Fruit fly (Drosophila melanogaster): ENCODE measurements around the gene CG9393.

- peak in 1 of 2 experiments; percentile 78 for TF ChIP-seq foxo (GFP tag; optimal IDR thresholded peaks at IDR 0.05)
- peak; percentile 49 for TF ChIP-seq GATAd (GFP tag; optimal IDR thresholded peaks at IDR 0.05)
- TF ChIP-seq OdsH (GFP tag; optimal IDR thresholded peaks at IDR 0.05), result peak; percentile 66
- no peak for TF ChIP-seq Hnf4 (GFP tag; optimal IDR thresholded peaks at IDR 0.05)
- peak; percentile 90 for TF ChIP-seq woc (GFP tag; optimal IDR thresholded peaks at IDR 0.05)
- TF ChIP-seq Sp1 (GFP tag; optimal IDR thresholded peaks at IDR 0.05), result peak; percentile 45
- TF ChIP-seq lola (GFP tag; optimal IDR thresholded peaks at IDR 0.05), result no peak
- no peak for TF ChIP-seq tai (GFP tag; optimal IDR thresholded peaks at IDR 0.05)
- TF ChIP-seq psq (GFP tag; optimal IDR thresholded peaks at IDR 0.05), result peak; percentile 57
- no peak for TF ChIP-seq dmrt93B (GFP tag; optimal IDR thresholded peaks at IDR 0.05)
Measured at dm6 chr3R:9563240-9563992, at the start of gene CG9393, which contains the start of gene Vps45.
